Worm (Caenorhabditis elegans): Measurements from ENCODE around the gene ZK1320.3.

The ZK1320.3 gene

DNA sequence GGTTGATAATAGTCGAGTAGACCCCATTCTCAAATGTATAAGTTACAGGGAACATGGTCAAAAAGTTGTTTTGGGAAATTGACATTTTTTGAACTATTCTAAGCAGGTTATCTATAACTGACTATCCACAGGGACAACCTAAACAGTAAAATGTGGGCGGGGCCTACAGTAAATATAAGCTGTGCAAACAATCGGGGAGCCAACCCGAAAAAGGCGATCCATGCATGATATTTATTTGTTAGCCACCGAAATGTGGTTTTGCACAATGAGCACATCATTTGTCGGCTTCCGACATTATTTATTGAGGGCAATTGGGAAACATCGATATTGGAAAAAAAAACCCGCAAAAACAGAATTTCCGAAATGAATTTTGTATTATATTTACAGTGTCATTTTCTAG, 45.5 kb downstream of the ZK1320.3 start, which contains the start of gene hlh-6:
hlh-6 (minus strand) TSS at position 101 of the 400 bp plus-strand sequence.
- TF ChIP-seq pes-1 (GFP tag; IDR thresholded peaks at IDR 0.05), result no peak
- no peak for TF ChIP-seq B0310.2 (tag; optimal IDR thresholded peaks at IDR 0.05)
- no peak for TF ChIP-seq tbx-37 (GFP tag; conservative IDR thresholded peaks at IDR 0.05)
- TF ChIP-seq hmg-4 (GFP tag; optimal IDR thresholded peaks at IDR 0.05), result no peak
- no peak for TF ChIP-seq tra-4 (tag; optimal IDR thresholded peaks at IDR 0.05)
- no peak for TF ChIP-seq flt-1 (GFP tag; IDR thresholded peaks at IDR 0.05)
- no peak for TF ChIP-seq tbx-11 (GFP tag; IDR thresholded peaks at IDR 0.05)
- no peak for TF ChIP-seq hnd-1 (tag; optimal IDR thresholded peaks at IDR 0.05)
- no peak for TF ChIP-seq aly-1 (tag; optimal IDR thresholded peaks at IDR 0.05)
- TF ChIP-seq ceh-13 (GFP tag; optimal IDR thresholded peaks at IDR 0.05), result no peak
- no peak for TF ChIP-seq scrt-1 (GFP tag; IDR thresholded peaks at IDR 0.05)
- no peak for TF ChIP-seq ceh-36 (tag; optimal IDR thresholded peaks at IDR 0.05)
- no peak for TF ChIP-seq hmbx-1 (tag; optimal IDR thresholded peaks at IDR 0.05)
- no peak for TF ChIP-seq F13C5.2 (tag; optimal IDR thresholded peaks at IDR 0.05)
- TF ChIP-seq ama-1 (optimal IDR thresholded peaks at IDR 0.05), result no peak
- no peak for TF ChIP-seq ets-7 (tag; optimal IDR thresholded peaks at IDR 0.05)

ce11 chrII:9611347-9611923, 48.8 kb downstream of the ZK1320.3 start, which contains the start of the genes T15H9.5 and T15H9.4:
Gene T15H9.5 (minus strand): TSS chrII:9611447.
Gene T15H9.4 (plus strand): TSS chrII:9611873.
- no peak for TF ChIP-seq flt-1 (GFP tag; IDR thresholded peaks at IDR 0.05)
- no peak for TF ChIP-seq ama-1 (optimal IDR thresholded peaks at IDR 0.05)
- no peak for TF ChIP-seq B0310.2 (tag; optimal IDR thresholded peaks at IDR 0.05)
- TF ChIP-seq F13C5.2 (tag; optimal IDR thresholded peaks at IDR 0.05), result no peak
- no peak for TF ChIP-seq ceh-13 (GFP tag; optimal IDR thresholded peaks at IDR 0.05)
- no peak for TF ChIP-seq hmbx-1 (tag; optimal IDR thresholded peaks at IDR 0.05)
- TF ChIP-seq tbx-11 (GFP tag; IDR thresholded peaks at IDR 0.05), result no peak
- no peak for TF ChIP-seq pes-1 (GFP tag; IDR thresholded peaks at IDR 0.05)
- TF ChIP-seq hnd-1 (tag; optimal IDR thresholded peaks at IDR 0.05), result no peak
- TF ChIP-seq scrt-1 (GFP tag; IDR thresholded peaks at IDR 0.05), result no peak
- TF ChIP-seq hmg-4 (GFP tag; optimal IDR thresholded peaks at IDR 0.05), result no peak
- no peak for TF ChIP-seq sea-1 (GFP tag; conservative IDR thresholded peaks at IDR 0.05)
- TF ChIP-seq ceh-36 (tag; optimal IDR thresholded peaks at IDR 0.05), result no peak
- TF ChIP-seq aly-1 (tag; optimal IDR thresholded peaks at IDR 0.05), result no peak
- TF ChIP-seq tra-4 (tag; optimal IDR thresholded peaks at IDR 0.05), result no peak
- TF ChIP-seq ets-7 (tag; optimal IDR thresholded peaks at IDR 0.05), result no peak

- TF ChIP-seq B0310.2 (tag; optimal IDR thresholded peaks at IDR 0.05) (no peak), ama-1 (optimal IDR thresholded peaks at IDR 0.05) (no peak), aly-1 (tag; optimal IDR thresholded peaks at IDR 0.05) (no peak), hnd-1 (tag; optimal IDR thresholded peaks at IDR 0.05) (no peak), sea-1 (GFP tag; conservative IDR thresholded peaks at IDR 0.05) (no peak)
Measured at ce11 chrII:9609296-9609695, 50.9 kb downstream of the ZK1320.3 start, which contains the start of gene pap-2. Gene pap-2 (minus strand): TSS chrII:9609396.
